Fruit fly (Drosophila melanogaster): Measurements from ENCODE around the gene Mec2.

Mec2 gene

DNA sequence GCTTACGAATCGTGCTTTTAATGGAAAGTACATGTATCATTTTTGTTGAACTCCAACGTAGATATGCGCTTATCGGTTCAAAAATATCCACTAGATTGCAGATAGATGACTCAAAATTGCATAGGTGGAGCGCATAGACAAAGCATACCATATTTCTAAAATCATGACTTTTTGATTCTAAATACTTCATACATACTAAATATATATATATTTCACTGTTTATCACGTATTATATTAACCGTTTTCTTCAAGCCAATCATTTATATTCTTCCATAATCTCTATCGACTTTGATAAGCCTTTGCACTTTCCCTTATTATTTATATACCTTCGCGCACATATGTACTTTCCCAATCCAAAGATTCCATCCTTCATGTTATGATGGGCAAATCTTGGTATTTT, 24.1 kb downstream of the Mec2 start, which contains the start of gene CG14195:
TSS of gene CG14195 (minus strand) at position 101 of the 400 bp plus-strand sequence.
- TF ChIP-seq brk (GFP tag; optimal IDR thresholded peaks at IDR 0.05) = no peak
- TF ChIP-seq rgr (GFP tag; optimal IDR thresholded peaks at IDR 0.05) = no peak
- no peak for TF ChIP-seq dl (GFP tag; optimal IDR thresholded peaks at IDR 0.05; ENCODE audit: insufficient read depth in 1 of 2, partially characterized antibody in 2 of 2)
- no peak for TF ChIP-seq h (GFP tag; optimal IDR thresholded peaks at IDR 0.05)
- TF ChIP-seq sv (GFP tag; optimal IDR thresholded peaks at IDR 0.05) = no peak
- TF ChIP-seq Hr83 (GFP tag; optimal IDR thresholded peaks at IDR 0.05; ENCODE audit: poor library complexity, severe bottlenecking) = no peak
- no peak for TF ChIP-seq dmrt93B (GFP tag; optimal IDR thresholded peaks at IDR 0.05)

DNA sequence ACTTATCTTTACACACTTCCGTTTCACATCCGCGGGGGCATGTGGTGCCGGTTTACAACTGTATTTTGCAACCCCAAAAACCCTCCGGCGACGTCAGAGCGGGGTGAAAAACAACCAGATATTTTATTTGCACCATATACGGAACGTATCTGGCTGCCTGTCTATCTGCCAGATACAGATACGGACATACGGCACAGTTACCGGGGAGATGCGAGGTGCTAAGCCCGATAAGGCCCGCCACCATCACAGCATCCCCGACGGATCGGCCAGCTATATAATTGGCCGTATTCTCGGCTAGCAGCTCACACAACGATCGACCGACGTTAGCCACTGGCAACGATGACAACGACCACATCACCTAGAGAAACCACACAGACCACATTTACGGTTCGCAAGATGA, 25.1 kb downstream of the Mec2 start, which contains the start of gene Mur18B:
TSS of gene Mur18B (plus strand) at position 301 of the 400 bp plus-strand sequence.
- no peak for TF ChIP-seq tai (GFP tag; optimal IDR thresholded peaks at IDR 0.05)
- TF ChIP-seq Jra (GFP tag; optimal IDR thresholded peaks at IDR 0.05) = no peak
- no peak for TF ChIP-seq brk (GFP tag; optimal IDR thresholded peaks at IDR 0.05)
- TF ChIP-seq Hr78 (GFP tag; optimal IDR thresholded peaks at IDR 0.05) = no peak
- no peak for TF ChIP-seq dsf (GFP tag; optimal IDR thresholded peaks at IDR 0.05; ENCODE audit: borderline replicate concordance)
- TF ChIP-seq dmrt93B (GFP tag; optimal IDR thresholded peaks at IDR 0.05) = no peak
- TF ChIP-seq GATAd (GFP tag; optimal IDR thresholded peaks at IDR 0.05) = no peak
- TF ChIP-seq Myc (optimal IDR thresholded peaks at IDR 0.05) = no peak
- TF ChIP-seq CrebA (GFP tag; optimal IDR thresholded peaks at IDR 0.05; ENCODE audit: borderline replicate concordance) = no peak
- TF ChIP-seq N (GFP tag; optimal IDR thresholded peaks at IDR 0.05) = no peak
- no peak for TF ChIP-seq sage (GFP tag; optimal IDR thresholded peaks at IDR 0.05)
- TF ChIP-seq dl (GFP tag; optimal IDR thresholded peaks at IDR 0.05; ENCODE audit: insufficient read depth in 1 of 2, partially characterized antibody in 2 of 2) = no peak
- TF ChIP-seq Rel (GFP tag; optimal IDR thresholded peaks at IDR 0.05) = no peak
- no peak for TF ChIP-seq Rel (tag; optimal IDR thresholded peaks at IDR 0.05)
- TF ChIP-seq CG9705 (GFP tag; optimal IDR thresholded peaks at IDR 0.05) = no peak
- no peak for TF ChIP-seq sv (GFP tag; optimal IDR thresholded peaks at IDR 0.05)
- no peak for TF ChIP-seq ey (GFP tag; optimal IDR thresholded peaks at IDR 0.05)

DNA sequence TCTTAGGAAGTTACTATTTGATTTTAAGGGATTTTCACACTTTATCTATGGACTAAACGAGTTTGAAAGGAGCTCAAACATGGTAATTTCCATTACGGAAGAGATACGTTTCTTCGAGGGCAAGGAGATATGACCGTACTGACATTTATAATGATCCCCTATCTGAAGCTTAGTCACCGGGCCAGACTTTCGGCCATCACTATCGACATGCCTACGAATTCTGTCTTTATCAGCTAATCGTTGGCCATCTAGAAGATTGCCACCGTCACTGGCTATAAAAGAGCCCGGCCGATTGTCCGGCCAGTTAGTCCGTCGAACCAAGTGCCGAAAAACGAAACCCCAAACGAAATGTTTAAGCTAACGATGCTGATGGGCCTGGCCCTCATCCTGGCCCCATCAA, 27.4 kb downstream of the Mec2 start, which contains the start of gene Muc18B:
TSS of gene Muc18B (plus strand) at position 301 of the 400 bp plus-strand sequence.
- no peak for TF ChIP-seq psq (GFP tag; optimal IDR thresholded peaks at IDR 0.05)
- no peak for TF ChIP-seq CG32264 (GFP tag; optimal IDR thresholded peaks at IDR 0.05)
- TF ChIP-seq CrebA (GFP tag; optimal IDR thresholded peaks at IDR 0.05; ENCODE audit: borderline replicate concordance) = no peak
- no peak for TF ChIP-seq CG9705 (GFP tag; optimal IDR thresholded peaks at IDR 0.05)
- no peak for TF ChIP-seq Hnf4 (GFP tag; optimal IDR thresholded peaks at IDR 0.05)
- no peak for TF ChIP-seq OdsH (GFP tag; optimal IDR thresholded peaks at IDR 0.05)
- no peak for TF ChIP-seq dl (GFP tag; optimal IDR thresholded peaks at IDR 0.05; ENCODE audit: insufficient read depth in 1 of 2, partially characterized antibody in 2 of 2)
- TF ChIP-seq Rel (GFP tag; optimal IDR thresholded peaks at IDR 0.05) = no peak
- no peak for TF ChIP-seq Rel (tag; optimal IDR thresholded peaks at IDR 0.05)
- no peak for TF ChIP-seq dsf (GFP tag; optimal IDR thresholded peaks at IDR 0.05; ENCODE audit: borderline replicate concordance)
- TF ChIP-seq sv (GFP tag; optimal IDR thresholded peaks at IDR 0.05) = no peak

DNA sequence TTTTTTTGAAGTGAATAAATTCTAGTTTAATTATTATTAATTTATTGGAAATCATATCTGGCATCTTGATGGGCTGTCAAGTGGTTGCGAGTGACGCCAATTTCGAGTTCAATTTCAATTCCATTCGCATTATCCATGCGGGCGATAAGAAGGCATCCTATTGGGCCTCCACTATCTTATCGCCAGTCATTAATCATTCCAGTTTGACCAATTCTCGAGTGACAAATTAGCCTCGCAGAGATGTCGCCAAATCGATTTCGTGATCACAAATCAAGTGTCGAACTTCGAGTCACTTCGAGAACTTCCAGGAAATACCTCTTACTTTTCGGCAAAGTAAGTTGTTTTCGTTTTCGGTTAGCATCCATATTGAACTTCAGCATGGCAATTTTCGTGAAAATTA, 28.8 kb downstream of the Mec2 start:
- no peak for TF ChIP-seq Dfd (GFP tag; optimal IDR thresholded peaks at IDR 0.05)
- TF ChIP-seq dmrt93B (GFP tag; optimal IDR thresholded peaks at IDR 0.05) = no peak
- no peak for TF ChIP-seq Myc (optimal IDR thresholded peaks at IDR 0.05)
- TF ChIP-seq ey (GFP tag; optimal IDR thresholded peaks at IDR 0.05) = no peak
- no peak for TF ChIP-seq sage (GFP tag; optimal IDR thresholded peaks at IDR 0.05)
- TF ChIP-seq Vsx2 (GFP tag; optimal IDR thresholded peaks at IDR 0.05; ENCODE audit: partially characterized antibody) = peak; percentile 64
- no peak for TF ChIP-seq Hr83 (GFP tag; optimal IDR thresholded peaks at IDR 0.05; ENCODE audit: poor library complexity, severe bottlenecking)
- TF ChIP-seq HLH106 (tag; optimal IDR thresholded peaks at IDR 0.05) = no peak
- no peak for TF ChIP-seq GATAd (GFP tag; optimal IDR thresholded peaks at IDR 0.05)

DNA sequence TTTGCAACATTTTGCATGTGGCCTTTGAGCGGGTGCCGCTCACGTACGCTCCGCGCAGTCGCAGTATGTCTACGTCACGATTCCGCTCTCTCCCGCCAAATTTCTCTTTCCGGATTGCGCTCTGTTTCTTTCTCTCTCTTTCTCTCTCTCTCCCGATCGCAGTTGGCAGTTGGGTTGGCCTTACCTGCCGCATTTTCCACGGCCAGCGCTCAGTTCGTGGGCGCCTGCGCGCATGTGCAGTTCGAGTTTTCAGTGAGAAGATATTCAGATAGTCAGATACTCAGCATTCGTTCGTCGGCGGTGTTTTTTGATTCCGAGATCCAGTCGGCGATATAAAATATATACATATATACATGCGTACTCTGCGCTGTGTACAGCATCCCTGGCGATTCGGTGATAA, 32.6 kb downstream of the Mec2 start, which contains the start of gene CG7884:
TSS of gene CG7884 (plus strand) at position 208 of the 400 bp plus-strand sequence.
- TF ChIP-seq CG9705 (GFP tag; optimal IDR thresholded peaks at IDR 0.05) (no peak), dl (GFP tag; optimal IDR thresholded peaks at IDR 0.05; ENCODE audit: insufficient read depth in 1 of 2, partially characterized antibody in 2 of 2) (peak; percentile 68), Mio (GFP tag; optimal IDR thresholded peaks at IDR 0.05) (no peak), CG32264 (GFP tag; optimal IDR thresholded peaks at IDR 0.05) (no peak), Myc (optimal IDR thresholded peaks at IDR 0.05) (no peak), sage (GFP tag; optimal IDR thresholded peaks at IDR 0.05) (no peak), sv (GFP tag; optimal IDR thresholded peaks at IDR 0.05) (no peak), ey (GFP tag; optimal IDR thresholded peaks at IDR 0.05) (no peak), Dif (GFP tag; optimal IDR thresholded peaks at IDR 0.05; ENCODE audit: partially characterized antibody) (peak; percentile 90), CrebA (GFP tag; optimal IDR thresholded peaks at IDR 0.05; ENCODE audit: borderline replicate concordance) (no peak), Hr78 (GFP tag; optimal IDR thresholded peaks at IDR 0.05) (no peak), Dfd (GFP tag; optimal IDR thresholded peaks at IDR 0.05) (no peak), pan (optimal IDR thresholded peaks at IDR 0.05) (no peak), Vsx2 (GFP tag; optimal IDR thresholded peaks at IDR 0.05; ENCODE audit: partially characterized antibody) (peak; percentile 46), rgr (GFP tag; optimal IDR thresholded peaks at IDR 0.05) (no peak), Sp1 (GFP tag; optimal IDR thresholded peaks at IDR 0.05) (no peak), woc (GFP tag; optimal IDR thresholded peaks at IDR 0.05) (no peak), Hr83 (GFP tag; optimal IDR thresholded peaks at IDR 0.05; ENCODE audit: poor library complexity, severe bottlenecking) (no peak)
